Fruit fly (Drosophila melanogaster) whole organism, prepupa: ENCODE measurements around the gene CG8329.

Source experiments
- CG16779 ChIP-seq: fragments of 200-800 bp; sonication (Bioruptor generic); optimal IDR thresholded peaks from 3 replicates; lab custom pipeline; 2017; ENCODE audit warnings: missing biosample characterization, mild to moderate bottlenecking, missing genetic modification characterization
- CG34406 ChIP-seq: fragments of 200-800 bp; sonication (Bioruptor generic); optimal IDR thresholded peaks from 3 replicates; lab custom pipeline; 2016; ENCODE audit warnings: missing biosample characterization, missing genetic modification characterization
- CG8319 ChIP-seq: fragments of 200-800 bp; sonication (Bioruptor generic); optimal IDR thresholded peaks from 3 replicates; lab custom pipeline; 2016; ENCODE audit warnings: missing biosample characterization, missing genetic modification characterization
- Sox14 ChIP-seq: fragments of 200-800 bp; sonication (Bioruptor generic); optimal IDR thresholded peaks from 3 replicates; lab custom pipeline; 2016; ENCODE audit warnings: missing biosample characterization, missing genetic modification characterization
- acj6 ChIP-seq: fragments of 200-800 bp; sonication (Bioruptor generic); optimal IDR thresholded peaks from 3 replicates; lab custom pipeline; 2016; ENCODE audit warnings: missing biosample characterization, missing genetic modification characterization
- dsx ChIP-seq: fragments of 200-800 bp; optimal IDR thresholded peaks from 3 replicates; lab custom pipeline; 2019; ENCODE audit warnings: missing biosample characterization, mild to moderate bottlenecking, missing genetic modification characterization, moderate library complexity; ENCODE audit not compliant: poor library complexity, severe bottlenecking
- lz ChIP-seq: fragments of 200-800 bp; sonication (Bioruptor generic); optimal IDR thresholded peaks from 3 replicates; lab custom pipeline; 2016; ENCODE audit warnings: missing biosample characterization, missing genetic modification characterization
- net ChIP-seq: fragments of 200-800 bp; sonication (Bioruptor generic); optimal IDR thresholded peaks from 3 replicates; lab custom pipeline; 2016; ENCODE audit warnings: missing biosample characterization, missing genetic modification characterization
- salr ChIP-seq, 2 experiments: fragments of 200-800 bp; sonication (Bioruptor generic); optimal IDR thresholded peaks; 3 replicates each; lab custom pipeline; 2016 to 2018; ENCODE audit warnings: missing biosample characterization in 2 of 2, missing genetic modification characterization in 2 of 2, mild to moderate bottlenecking in 1 of 2
- ss ChIP-seq, 2 experiments: fragments of 200-800 bp; sonication (Bioruptor generic); optimal IDR thresholded peaks; 2 replicates in 1 of 2; 3 replicates in 1 of 2; lab custom pipeline; 2017 to 2018; ENCODE audit warnings: mild to moderate bottlenecking in 2 of 2, missing biosample characterization in 2 of 2, missing genetic modification characterization in 2 of 2, moderate library complexity in 1 of 2
- vri ChIP-seq: fragments of 200-800 bp; sonication (Bioruptor generic); optimal IDR thresholded peaks from 3 replicates; lab custom pipeline; 2016; ENCODE audit warnings: missing biosample characterization, mild to moderate bottlenecking, missing genetic modification characterization

dm6 chr3L:9624014-9624413, 13.9 kb upstream of the CG8329 start, which contains the start of gene CG3335:
- TF ChIP-seq dsx: no peak
- TF ChIP-seq Sox14 (GFP tag; lab: Kevin White, UChicago): no peak
- no peak for TF ChIP-seq CG34406 (GFP tag; lab: Kevin White, UChicago)
- no peak for TF ChIP-seq salr (GFP tag; optimal IDR thresholded peaks at IDR 0.05; lab: Kevin White, UChicago)
- TF ChIP-seq CG8319 (GFP tag; lab: Kevin White, UChicago): no peak
- TF ChIP-seq acj6 (GFP tag; lab: Kevin White, UChicago): no peak
- TF ChIP-seq net (GFP tag; lab: Kevin White, UChicago): no peak
- no peak for TF ChIP-seq ss (GFP tag; optimal IDR thresholded peaks at IDR 0.05; lab: Kevin White, UChicago)
- no peak for TF ChIP-seq vri (GFP tag; lab: Kevin White, UChicago)
- TF ChIP-seq CG16779 (tag; lab: Kevin White, UChicago): no peak
- TF ChIP-seq lz (GFP tag; lab: Kevin White, UChicago): no peak
